Worm (Caenorhabditis elegans): Measurements from ENCODE around the gene F26F12.4.

F26F12.4 gene

ce11 chrV:5869227-5869626 is at the start of gene F26F12.4:
TSS of gene F26F12.4 (minus strand) at chrV:5869327.
- no peak for TF ChIP-seq him-1 (tag; optimal IDR thresholded peaks at IDR 0.05)
- no peak for TF ChIP-seq dao-5 (tag; optimal IDR thresholded peaks at IDR 0.05)
- TF ChIP-seq W03F9.2 (tag; optimal IDR thresholded peaks at IDR 0.05), result no peak

ce11 chrV:5917707-5918106 is 48.6 kb upstream of the F26F12.4 start, which contains the start of gene lrpr-1:
TSS of gene lrpr-1 (minus strand) at chrV:5917891.
- TF ChIP-seq dao-5 (tag; optimal IDR thresholded peaks at IDR 0.05) (no peak), him-1 (tag; optimal IDR thresholded peaks at IDR 0.05) (peak; percentile 89)

DNA sequence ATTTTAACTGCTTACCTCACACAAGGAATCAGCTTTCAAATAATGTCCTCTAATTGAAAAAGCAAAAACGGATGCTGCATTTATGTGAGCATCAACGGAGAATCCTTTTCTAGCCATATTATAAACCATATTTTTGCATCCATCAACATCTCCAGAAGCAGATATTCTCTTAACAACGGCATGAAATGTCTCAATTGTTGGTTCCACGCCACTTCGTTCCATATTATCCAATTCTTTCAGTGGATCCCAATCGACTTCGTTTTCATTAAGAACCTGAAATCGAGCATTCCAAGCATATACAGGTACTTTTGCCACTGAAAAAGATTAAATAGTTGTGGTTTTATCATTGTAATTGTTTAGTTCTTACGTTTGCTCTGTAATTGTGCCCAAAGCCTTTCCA is 47.7 kb upstream of the F26F12.4 start:
- TF ChIP-seq him-1 (tag; optimal IDR thresholded peaks at IDR 0.05) (no peak), dao-5 (tag; optimal IDR thresholded peaks at IDR 0.05) (no peak), W03F9.2 (tag; optimal IDR thresholded peaks at IDR 0.05) (no peak)

- no peak for TF ChIP-seq W03F9.2 (tag; optimal IDR thresholded peaks at IDR 0.05)
- no peak for TF ChIP-seq dao-5 (tag; optimal IDR thresholded peaks at IDR 0.05)
- no peak for TF ChIP-seq him-1 (tag; optimal IDR thresholded peaks at IDR 0.05)
These were observed 43.3 kb upstream of the F26F12.4 start, which contains the start of gene C04E6.13 for ce11 chrV:5912426-5912825. TSS of gene C04E6.13 (plus strand) at chrV:5912726.

DNA sequence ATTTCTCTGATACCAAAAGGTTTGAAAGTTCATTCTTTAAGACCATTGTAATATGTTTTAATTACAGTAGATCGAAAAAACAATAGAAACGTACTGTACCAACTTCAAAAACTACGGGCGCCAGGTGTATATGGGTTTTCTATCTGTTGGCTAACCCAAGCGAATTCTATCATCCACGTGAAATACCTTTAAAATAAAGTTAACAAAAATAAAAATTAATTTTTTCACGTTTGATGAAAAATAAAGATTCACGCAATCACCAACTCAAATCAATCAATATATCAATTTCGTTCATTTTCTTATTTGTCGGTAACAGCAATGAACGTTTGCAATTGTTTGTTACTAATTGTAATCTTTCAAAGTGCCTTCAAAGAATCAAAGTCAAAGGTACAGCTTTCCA is 38.0 kb upstream of the F26F12.4 start, which contains the start of gene C04E6.4:
Gene C04E6.4, plus strand, starts transcription at position 301 of the 400 bp plus-strand sequence.
- TF ChIP-seq him-1 (tag; optimal IDR thresholded peaks at IDR 0.05) (no peak), dao-5 (tag; optimal IDR thresholded peaks at IDR 0.05) (no peak), W03F9.2 (tag; optimal IDR thresholded peaks at IDR 0.05) (no peak)

DNA sequence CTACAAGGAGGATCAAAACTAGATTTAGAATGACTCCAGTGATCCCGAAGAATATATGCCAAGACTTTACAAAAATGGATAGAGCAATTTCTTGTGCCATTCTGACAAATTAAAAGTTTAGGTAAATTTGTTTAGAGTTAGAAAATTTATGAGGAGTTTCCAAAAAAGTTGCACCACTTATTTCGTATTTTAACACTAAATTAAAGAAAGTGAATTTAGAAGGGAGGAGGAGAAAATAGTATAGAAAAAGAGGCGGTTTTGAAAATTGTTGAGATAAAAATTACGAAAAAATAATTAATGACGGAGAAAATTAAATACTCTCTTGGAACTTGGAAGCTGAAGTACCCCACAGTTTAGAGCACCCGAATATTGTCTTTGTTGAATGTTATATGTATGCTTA is 37.1 kb upstream of the F26F12.4 start, which contains the start of gene srd-15:
Gene srd-15, minus strand, starts transcription at position 101 of the 400 bp plus-strand sequence.
- TF ChIP-seq him-1 (tag; optimal IDR thresholded peaks at IDR 0.05), result no peak
- no peak for TF ChIP-seq W03F9.2 (tag; optimal IDR thresholded peaks at IDR 0.05)
- no peak for TF ChIP-seq dao-5 (tag; optimal IDR thresholded peaks at IDR 0.05)

ce11 chrV:5901833-5902232 is 32.7 kb upstream of the F26F12.4 start, which contains the start of gene C04E6.5:
TSS of gene C04E6.5 (plus strand) at chrV:5902133.
- TF ChIP-seq him-1 (tag; optimal IDR thresholded peaks at IDR 0.05) (no peak), W03F9.2 (tag; optimal IDR thresholded peaks at IDR 0.05) (no peak), dao-5 (tag; optimal IDR thresholded peaks at IDR 0.05) (no peak)

DNA sequence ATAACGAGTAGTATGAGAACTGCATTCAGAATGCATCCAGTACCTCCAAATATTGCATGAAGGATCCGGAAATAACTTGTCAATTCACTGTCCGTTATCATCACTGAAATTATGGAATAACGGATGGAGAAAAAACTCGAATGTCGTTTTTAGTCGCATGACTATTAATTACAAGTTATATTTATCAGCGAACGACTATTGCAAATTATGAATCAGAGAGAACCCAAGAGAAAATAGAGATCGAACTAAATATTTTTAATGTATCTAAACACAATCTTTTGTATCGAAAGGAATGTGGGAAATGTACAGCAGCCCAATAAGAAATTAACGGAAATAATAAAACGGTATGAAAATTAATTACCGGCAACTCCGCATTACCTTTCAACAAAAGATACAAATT is 30.8 kb upstream of the F26F12.4 start, which contains the start of gene srd-16:
Gene srd-16, minus strand, starts transcription at position 101 of the 400 bp plus-strand sequence.
- TF ChIP-seq him-1 (tag; optimal IDR thresholded peaks at IDR 0.05) (no peak), dao-5 (tag; optimal IDR thresholded peaks at IDR 0.05) (no peak), W03F9.2 (tag; optimal IDR thresholded peaks at IDR 0.05) (no peak)

DNA sequence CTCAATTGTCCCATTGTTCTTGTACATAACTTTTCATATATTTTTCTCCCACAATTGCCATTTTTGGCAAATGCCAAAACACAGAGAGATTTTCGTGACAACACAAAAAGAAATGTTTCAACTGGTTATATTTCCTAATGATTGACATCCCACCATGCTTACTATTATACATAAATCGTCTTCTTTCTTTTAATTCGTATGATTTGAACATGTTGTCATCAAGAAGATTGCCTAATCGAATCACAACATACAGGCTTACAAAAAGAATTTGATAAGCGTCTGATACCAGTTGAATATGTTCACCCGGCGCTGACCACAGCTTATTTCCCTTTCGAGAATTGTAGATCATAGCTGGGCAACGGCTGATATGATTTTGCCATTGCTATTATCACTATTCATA is 25.9 kb upstream of the F26F12.4 start, which contains the start of gene grd-9:
Gene grd-9, plus strand, starts transcription at position 301 of the 400 bp plus-strand sequence.
- TF ChIP-seq W03F9.2 (tag; optimal IDR thresholded peaks at IDR 0.05), result no peak
- TF ChIP-seq dao-5 (tag; optimal IDR thresholded peaks at IDR 0.05), result no peak
- TF ChIP-seq him-1 (tag; optimal IDR thresholded peaks at IDR 0.05), result no peak

ce11 chrV:5893015-5893414 is 23.9 kb upstream of the F26F12.4 start, which contains the start of gene C04E6.7:
TSS of gene C04E6.7 (plus strand) at chrV:5893315.
- TF ChIP-seq dao-5 (tag; optimal IDR thresholded peaks at IDR 0.05) (no peak), him-1 (tag; optimal IDR thresholded peaks at IDR 0.05) (no peak), W03F9.2 (tag; optimal IDR thresholded peaks at IDR 0.05) (no peak)

- TF ChIP-seq dao-5 (tag; optimal IDR thresholded peaks at IDR 0.05), result no peak
- TF ChIP-seq W03F9.2 (tag; optimal IDR thresholded peaks at IDR 0.05), result no peak
- TF ChIP-seq him-1 (tag; optimal IDR thresholded peaks at IDR 0.05), result no peak
These were observed 22.1 kb upstream of the F26F12.4 start for ce11 chrV:5891204-5891603.

DNA sequence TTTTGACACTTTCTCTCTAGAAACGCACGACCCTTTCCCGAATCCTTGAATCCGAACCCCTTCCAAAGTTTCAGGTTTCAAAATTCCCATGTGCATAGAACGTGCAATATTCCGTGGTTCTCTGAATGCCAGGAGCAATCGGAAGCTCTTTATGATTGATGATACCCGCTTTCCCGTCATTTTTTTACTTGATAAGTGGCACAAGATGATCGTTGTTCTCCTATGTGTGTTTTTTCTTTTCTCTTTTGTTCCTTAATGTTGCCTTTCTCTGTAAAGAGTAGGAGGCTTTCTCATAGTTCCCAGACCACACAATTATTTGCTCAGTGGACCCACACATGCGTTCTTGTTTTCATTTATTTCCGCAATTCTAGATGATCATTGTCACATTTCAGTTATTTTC is 19.7 kb upstream of the F26F12.4 start:
- TF ChIP-seq W03F9.2 (tag; optimal IDR thresholded peaks at IDR 0.05) (no peak), him-1 (tag; optimal IDR thresholded peaks at IDR 0.05) (no peak), dao-5 (tag; optimal IDR thresholded peaks at IDR 0.05) (no peak)

- TF ChIP-seq him-1 (tag; optimal IDR thresholded peaks at IDR 0.05) (no peak), W03F9.2 (tag; optimal IDR thresholded peaks at IDR 0.05) (no peak), dao-5 (tag; optimal IDR thresholded peaks at IDR 0.05) (no peak)
These were observed 14.6 kb upstream of the F26F12.4 start, which contains the start of gene C04E6.8 for ce11 chrV:5883735-5884134. TSS of gene C04E6.8 (minus strand) at chrV:5883835.

DNA sequence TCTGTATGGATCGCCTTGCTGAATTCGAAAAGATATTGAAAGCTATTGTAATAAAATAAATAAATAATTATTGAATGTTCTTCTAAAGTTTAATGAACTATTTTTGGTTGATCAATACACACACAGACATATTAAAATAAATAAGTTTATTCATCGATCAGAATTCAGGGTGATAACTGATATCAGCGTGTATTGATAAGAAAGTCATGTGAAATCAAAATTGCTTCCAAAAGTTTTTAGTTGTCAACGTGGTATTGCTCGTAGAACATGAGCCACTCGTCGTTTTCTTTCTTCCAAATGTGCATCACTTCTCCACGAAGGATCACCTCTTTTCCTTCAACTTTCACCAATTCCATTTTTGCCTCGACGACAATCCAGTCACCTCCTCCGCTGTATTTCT is 13.3 kb upstream of the F26F12.4 start:
- TF ChIP-seq W03F9.2 (tag; optimal IDR thresholded peaks at IDR 0.05) (no peak), dao-5 (tag; optimal IDR thresholded peaks at IDR 0.05) (no peak), him-1 (tag; optimal IDR thresholded peaks at IDR 0.05) (no peak)

ce11 chrV:5880064-5880463 is 10.9 kb upstream of the F26F12.4 start, which contains the start of gene C02G6.3:
TSS of gene C02G6.3 (plus strand) at chrV:5880364.
- TF ChIP-seq him-1 (tag; optimal IDR thresholded peaks at IDR 0.05), result no peak
- no peak for TF ChIP-seq W03F9.2 (tag; optimal IDR thresholded peaks at IDR 0.05)
- no peak for TF ChIP-seq dao-5 (tag; optimal IDR thresholded peaks at IDR 0.05)

All from whole organism, L4/young adult.